Worm (Caenorhabditis elegans) whole organism, L4 larva: Measurements from ENCODE around the gene R102.8.
"Not testable (repeated sequence)": the region's sequence is repeated elsewhere in the genome, so short reads cannot be mapped to it uniquely, and the experiment has no call there.

Experiments used
- F26F4.8 ChIP-seq: fragments of 200-800 bp; sonication (Bioruptor generic); conservative IDR thresholded peaks from 2 replicates; pipeline ENCODE4 v1.3.6; 2022; ENCODE audit warnings: missing genetic modification characterization, missing compliant biosample characterization
- ZK337.2 ChIP-seq: fragments of 200-800 bp; sonication (Bioruptor generic); IDR thresholded peaks from 2 replicates; pipeline ENCODE4 v1.3.6; 2022; ENCODE audit warnings: missing genetic modification reagents, missing genetic modification characterization, missing compliant biosample characterization
- aha-1 ChIP-seq: fragments of 150-350 bp; peaks from one replicate; lab custom pipeline; 2014; ENCODE audit warnings: missing biosample characterization, missing genetic modification characterization
- ceh-20 ChIP-seq: fragments of 200-800 bp; sonication (Bioruptor generic); IDR thresholded peaks from 2 replicates; pipeline ENCODE4 v1.3.6; 2022; ENCODE audit warnings: missing genetic modification reagents, missing genetic modification characterization, missing compliant biosample characterization
- daf-12 ChIP-seq: fragments of 150-350 bp; optimal IDR thresholded peaks from 2 replicates; lab custom pipeline; 2014; ENCODE audit warnings: missing biosample characterization, missing genetic modification reagents, missing genetic modification characterization
- daf-16 ChIP-seq, 3 experiments: sonication (generic microtip); optimal IDR thresholded peaks; 2 replicates each; lab custom pipeline; 2016 to 2017; ENCODE audit warnings: missing genetic modification characterization in 3 of 3, missing genetic modification reagents in 3 of 3, mild to moderate bottlenecking in 2 of 3, missing compliant biosample characterization in 2 of 3, missing biosample characterization in 1 of 3, moderate library complexity in 1 of 3
- dmd-6 ChIP-seq: fragments of 200-800 bp; sonication (Bioruptor generic); IDR thresholded peaks from 2 replicates; pipeline ENCODE4 v1.3.6; 2022; ENCODE audit warnings: missing genetic modification reagents, missing genetic modification characterization, missing compliant biosample characterization
- dmd-8 ChIP-seq: fragments of 200-800 bp; sonication (Bioruptor generic); IDR thresholded peaks from 2 replicates; pipeline ENCODE4 v1.3.6; 2022; ENCODE audit warnings: missing genetic modification characterization, missing compliant biosample characterization
- dve-1 ChIP-seq: sonication (generic microtip); optimal IDR thresholded peaks from 2 replicates; lab custom pipeline; 2017; ENCODE audit warnings: antibody characterized with exemption, mild to moderate bottlenecking, missing genetic modification characterization, missing compliant biosample characterization; ENCODE audit not compliant: insufficient read depth
- egl-43 ChIP-seq: fragments of 200-800 bp; sonication (Bioruptor generic); IDR thresholded peaks from 2 replicates; pipeline ENCODE4 v1.3.6; 2022; ENCODE audit warnings: missing genetic modification reagents, missing genetic modification characterization, missing compliant biosample characterization
- gei-8 ChIP-seq: fragments of 200-800 bp; sonication (Bioruptor generic); optimal IDR thresholded peaks from 2 replicates; lab custom pipeline; 2018; ENCODE audit warnings: mild to moderate bottlenecking, missing genetic modification characterization, missing compliant biosample characterization
- hif-1 ChIP-seq, 2 experiments: sonication (generic microtip); optimal IDR thresholded peaks; 2 replicates each; lab custom pipeline; 2016 to 2017; ENCODE audit warnings: missing compliant biosample characterization in 2 of 2, missing genetic modification characterization in 2 of 2, missing genetic modification reagents in 2 of 2, missing genotype in 2 of 2, mild to moderate bottlenecking in 1 of 2
- hlh-11 ChIP-seq: fragments of 200-800 bp; sonication (Bioruptor generic); optimal IDR thresholded peaks from 2 replicates; lab custom pipeline; 2018; ENCODE audit warnings: mild to moderate bottlenecking, missing genetic modification characterization, missing compliant biosample characterization
- hlh-30 ChIP-seq: sonication (generic microtip); optimal IDR thresholded peaks from 2 replicates; lab custom pipeline; 2017; ENCODE audit warnings: antibody characterized with exemption, mild to moderate bottlenecking, missing genetic modification characterization, missing compliant biosample characterization; ENCODE audit not compliant: insufficient read depth
- lin-1 ChIP-seq: fragments of 200-800 bp; sonication (Bioruptor generic); IDR thresholded peaks from 2 replicates; pipeline ENCODE4 v1.3.6; 2022; ENCODE audit warnings: missing genetic modification reagents, missing genetic modification characterization, missing compliant biosample characterization
- lin-39 ChIP-seq: fragments of 150-350 bp; optimal IDR thresholded peaks from 2 replicates; lab custom pipeline; 2014; ENCODE audit warnings: missing biosample characterization, missing genetic modification reagents, missing genetic modification characterization
- lir-3 ChIP-seq: sonication (generic microtip); optimal IDR thresholded peaks from 2 replicates; lab custom pipeline; 2016; ENCODE audit warnings: mild to moderate bottlenecking, missing genetic modification characterization, missing compliant biosample characterization
- mxl-3 ChIP-seq: fragments of 200-800 bp; sonication (Bioruptor generic); optimal IDR thresholded peaks from 2 replicates; lab custom pipeline; 2018; ENCODE audit warnings: mild to moderate bottlenecking, missing genetic modification characterization, missing compliant biosample characterization
- nhr-11 ChIP-seq: fragments of 150-350 bp; optimal IDR thresholded peaks from 2 replicates; lab custom pipeline; 2014; ENCODE audit warnings: missing biosample characterization, missing genetic modification characterization
- nhr-42 ChIP-seq: fragments of 200-800 bp; sonication (Bioruptor generic); IDR thresholded peaks from 2 replicates; pipeline ENCODE4 v1.3.6; 2022; ENCODE audit warnings: missing genetic modification characterization, missing compliant biosample characterization
- nhr-48 ChIP-seq: sonication (generic microtip); optimal IDR thresholded peaks from 2 replicates; lab custom pipeline; 2016; ENCODE audit warnings: mild to moderate bottlenecking, missing genetic modification characterization, missing compliant biosample characterization
- nhr-6 ChIP-seq: fragments of 150-350 bp; optimal IDR thresholded peaks from 2 replicates; lab custom pipeline; 2014; ENCODE audit warnings: missing biosample characterization, missing genetic modification characterization
- nhr-76 ChIP-seq: fragments of 150-350 bp; optimal IDR thresholded peaks from 2 replicates; lab custom pipeline; 2014; ENCODE audit warnings: missing biosample characterization, missing genetic modification characterization
- nhr-77 ChIP-seq: fragments of 150-350 bp; optimal IDR thresholded peaks from 2 replicates; lab custom pipeline; 2014; ENCODE audit warnings: missing biosample characterization, missing genetic modification characterization
- pha-4 ChIP-seq, 2 experiments: fragments of 150-350 bp in 1 of 2; fragments of 200-800 bp in 1 of 2; sonication (Bioruptor generic) in 1 of 2; IDR thresholded peaks in 1 of 2; optimal IDR thresholded peaks in 1 of 2; 2 replicates each; pipeline versions ENCODE4 v1.3.6 to Lab custom; 2014 to 2022; ENCODE audit warnings: missing genetic modification characterization in 2 of 2, missing genetic modification reagents in 2 of 2, missing biosample characterization in 1 of 2, missing compliant biosample characterization in 1 of 2
- php-3 ChIP-seq: fragments of 200-800 bp; sonication (Bioruptor generic); IDR thresholded peaks from 2 replicates; pipeline ENCODE4 v1.3.6; 2022; ENCODE audit warnings: missing genetic modification reagents, missing genetic modification characterization, missing compliant biosample characterization
- rbr-2 ChIP-seq: sonication (generic microtip); optimal IDR thresholded peaks from 2 replicates; lab custom pipeline; 2016; ENCODE audit warnings: missing genotype, missing genetic modification characterization, missing compliant biosample characterization
- snpc-1.2 ChIP-seq: fragments of 200-800 bp; sonication (Bioruptor generic); IDR thresholded peaks from 2 replicates; pipeline ENCODE4 v1.3.6; 2022; ENCODE audit warnings: missing genetic modification reagents, missing genetic modification characterization, missing compliant biosample characterization
- tra-1 ChIP-seq: fragments of 200-800 bp; sonication (Bioruptor generic); IDR thresholded peaks from 2 replicates; pipeline ENCODE4 v1.3.6; 2022; ENCODE audit warnings: missing genetic modification reagents, missing genetic modification characterization, missing compliant biosample characterization
- unc-130 ChIP-seq: sonication (generic microtip); optimal IDR thresholded peaks from 2 replicates; lab custom pipeline; 2016; ENCODE audit warnings: missing genetic modification reagents, missing genetic modification characterization, missing compliant biosample characterization
- unc-62 ChIP-seq, 3 experiments: fragments of 150-350 bp in 1 of 3; sonication (generic microtip); optimal IDR thresholded peaks in 2 of 3; peaks in 1 of 3; 1 replicate in 1 of 3; 2 replicates in 2 of 3; lab custom pipeline; 2014 to 2017; ENCODE audit warnings: missing biosample characterization in 3 of 3, missing genetic modification characterization in 3 of 3, missing genetic modification reagents in 3 of 3, missing genotype in 1 of 3
- zip-2 ChIP-seq: fragments of 150-350 bp; optimal IDR thresholded peaks from 2 replicates; lab custom pipeline; 2014; ENCODE audit warnings: missing biosample characterization, missing genetic modification characterization

R102.8 gene

ce11 chrIV:10697022-10697979 lies 7.3 kb upstream of the R102.8 start, which contains the start of gene allo-1 (continued):
- TF ChIP-seq F26F4.8 (GFP tag; lab: Robert Waterston, UW) = no peak
- TF ChIP-seq nhr-6 (tag; lab: Kevin White, UChicago) = peak; percentile 63
- TF ChIP-seq lin-1 (GFP tag; lab: Robert Waterston, UW) = peak; percentile 12; the same call in 1 of the 2 replicates
- peak; percentile 18 for TF ChIP-seq nhr-48 (tag; lab: Kevin White, UChicago)
- TF ChIP-seq hlh-11 (tag; lab: Kevin White, UChicago) = peak; percentile 94
- TF ChIP-seq unc-62 (GFP tag; optimal IDR thresholded peaks at IDR 0.05 in 1 of 2; lab: Kevin White, UChicago) = peak in 1 of 2 experiments; percentile 28
- no peak for TF ChIP-seq unc-62 (tag; optimal IDR thresholded peaks at IDR 0.05; lab: Kevin White, UChicago)
- TF ChIP-seq mxl-3 (GFP tag; lab: Kevin White, UChicago) = peak; percentile 65
- TF ChIP-seq nhr-77 = peak; percentile 69
- peak; percentile 92 for TF ChIP-seq aha-1 (tag; lab: Kevin White, UChicago)
- TF ChIP-seq dmd-6 = peak; percentile 78
- TF ChIP-seq dmd-8 (GFP tag; lab: Robert Waterston, UW) = no peak
- TF ChIP-seq pha-4 (GFP tag; IDR thresholded peaks at IDR 0.05; lab: Robert Waterston, UW) = 0 out of 2 replicates have a peak, but pooled peaks have one; percentile 47
- no peak for TF ChIP-seq pha-4 (tag; optimal IDR thresholded peaks at IDR 0.05; lab: Kevin White, UChicago)
- TF ChIP-seq hif-1 (tag; optimal IDR thresholded peaks at IDR 0.05; lab: Kevin White, UChicago) = peak in 1 of 2 experiments; percentile 56
- TF ChIP-seq rbr-2 = peak; percentile 24
- TF ChIP-seq hlh-30 (tag; lab: Kevin White, UChicago) = peak; percentile 97
- TF ChIP-seq ceh-20 = no peak
- TF ChIP-seq tra-1 = 0 out of 2 replicates have a peak, but pooled peaks have one; percentile 46
- TF ChIP-seq lin-39 (tag; lab: Kevin White, UChicago) = no peak
- no peak for TF ChIP-seq nhr-76 (tag; lab: Kevin White, UChicago)
- TF ChIP-seq daf-16 (GFP tag; optimal IDR thresholded peaks at IDR 0.05; lab: Kevin White, UChicago) = no peak
- TF ChIP-seq daf-16 (tag; optimal IDR thresholded peaks at IDR 0.05; lab: Kevin White, UChicago) = peak; percentile 18
- no peak for TF ChIP-seq lir-3 (tag; lab: Kevin White, UChicago)
- TF ChIP-seq gei-8 (GFP tag; lab: Kevin White, UChicago) = no peak
- no peak for TF ChIP-seq daf-12 (tag; lab: Kevin White, UChicago)
- TF ChIP-seq nhr-42 (GFP tag; lab: Robert Waterston, UW) = no peak
- no peak for TF ChIP-seq unc-130
- TF ChIP-seq dve-1 (tag; lab: Kevin White, UChicago) = peak; percentile 76

ce11 chrIV:10695203-10695602 lies 5.2 kb upstream of the R102.8 start, which contains the start of gene R102.4:
R102.4 (minus strand) TSS chrIV:10695303.
- TF ChIP-seq tra-1 (no peak), unc-62 (GFP tag; optimal IDR thresholded peaks at IDR 0.05 in 1 of 2; lab: Kevin White, UChicago) (peak in 1 of 2 experiments; percentile 83), unc-62 (tag; optimal IDR thresholded peaks at IDR 0.05; lab: Kevin White, UChicago) (no peak), snpc-1.2 (GFP tag; lab: Robert Waterston, UW) (no peak)

ce11 chrIV:10688972-10689567 lies 969 bp downstream of the R102.8 start, which contains the start of gene R102.3:
R102.3 (plus strand) TSS chrIV:10689517.
- TF ChIP-seq zip-2 (tag; lab: Kevin White, UChicago) (no peak), aha-1 (tag; lab: Kevin White, UChicago) (peak; percentile 21), nhr-11 (peak; percentile 52)

ce11 chrIV:10687307-10687706 lies 2.7 kb downstream of the R102.8 start, which contains the start of gene R102.2:
R102.2 (plus strand) TSS chrIV:10687607.
- TF ChIP-seq ZK337.2; php-3 (GFP tag; lab: Robert Waterston, UW); egl-43 (GFP tag; lab: Robert Waterston, UW): not testable (repeated sequence)
